Worm (Caenorhabditis elegans): ENCODE measurements around the gene F16G10.10.

The F16G10.10 gene

DNA sequence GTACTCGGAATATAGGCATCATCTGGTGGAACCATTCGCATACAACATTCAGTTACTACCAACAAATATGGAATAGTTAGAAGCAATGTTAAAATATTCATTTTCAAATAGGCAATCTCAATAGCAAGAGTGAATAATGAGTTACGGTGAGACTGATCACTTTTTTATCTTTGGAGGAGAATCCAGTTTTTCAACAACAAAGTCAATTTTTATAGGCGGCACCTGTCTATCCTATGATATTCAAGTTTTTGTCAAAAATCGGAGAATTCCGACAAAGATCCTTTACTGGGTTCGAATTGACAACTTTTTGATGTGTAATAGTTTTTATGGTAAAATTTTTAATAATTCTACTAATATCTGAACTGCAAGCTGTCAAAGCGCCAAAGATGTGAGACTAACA is 3.0 kb upstream of the F16G10.10 start, which contains the start of gene F16G10.11:
Gene F16G10.11 (minus strand): TSS at position 101 of the 400 bp plus-strand sequence.
- no peak for TF ChIP-seq nhr-11 (tag; optimal IDR thresholded peaks at IDR 0.05)
- TF ChIP-seq ztf-11 (tag; optimal IDR thresholded peaks at IDR 0.05) = no peak
- no peak for TF ChIP-seq nhr-42 (GFP tag; IDR thresholded peaks at IDR 0.05)
- TF ChIP-seq unc-130 (GFP tag; optimal IDR thresholded peaks at IDR 0.05) = no peak
- TF ChIP-seq T20F7.1 (GFP tag; optimal IDR thresholded peaks at IDR 0.05) = no peak
- no peak for TF ChIP-seq ceh-20 (GFP tag; IDR thresholded peaks at IDR 0.05)
- no peak for TF ChIP-seq hmg-1.1 (GFP tag; IDR thresholded peaks at IDR 0.05)
- no peak for TF ChIP-seq daf-8 (GFP tag; IDR thresholded peaks at IDR 0.05)
- no peak for TF ChIP-seq zip-2 (tag; optimal IDR thresholded peaks at IDR 0.05)
- no peak for TF ChIP-seq cey-2 (tag; optimal IDR thresholded peaks at IDR 0.05; ENCODE audit: borderline replicate concordance, insufficient read depth)
- TF ChIP-seq Y75B8A.6 (GFP tag; IDR thresholded peaks at IDR 0.05) = no peak
- no peak for TF ChIP-seq zag-1 (tag; optimal IDR thresholded peaks at IDR 0.05)
- TF ChIP-seq D1046.2 (GFP tag; IDR thresholded peaks at IDR 0.05) = no peak
- no peak for TF ChIP-seq Y105C5A.15 (GFP tag; IDR thresholded peaks at IDR 0.05)
- no peak for TF ChIP-seq hlh-30 (tag; optimal IDR thresholded peaks at IDR 0.05; ENCODE audit: insufficient read depth)
- no peak for TF ChIP-seq mxl-2 (GFP tag; conservative IDR thresholded peaks at IDR 0.05)

DNA sequence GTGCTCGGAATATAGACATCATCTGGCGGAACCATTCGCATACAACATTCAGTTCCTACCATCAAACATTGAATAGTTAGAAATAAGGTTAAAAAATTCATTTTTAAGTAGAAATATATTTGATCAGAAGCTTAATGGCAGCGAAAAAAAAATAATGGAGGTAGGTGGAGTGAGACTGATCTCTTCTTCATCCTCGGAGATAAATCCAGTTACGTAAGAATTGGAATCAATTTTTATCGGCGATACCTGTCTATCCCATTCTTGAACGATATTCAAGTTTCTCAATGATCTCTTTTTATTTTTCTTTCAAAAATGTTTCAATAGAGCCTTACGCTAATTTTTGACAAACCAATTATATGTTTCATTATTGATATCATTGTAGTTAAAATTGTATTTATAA is 5.3 kb downstream of the F16G10.10 start, which contains the start of gene F16G10.9:
Gene F16G10.9 (minus strand): TSS at position 101 of the 400 bp plus-strand sequence.
- TF ChIP-seq ctbp-1 (GFP tag; IDR thresholded peaks at IDR 0.05) (no peak), mdl-1 (tag; optimal IDR thresholded peaks at IDR 0.05) (no peak), daf-19 (GFP tag; conservative IDR thresholded peaks at IDR 0.05) (no peak), zfp-3 (GFP tag; conservative IDR thresholded peaks at IDR 0.05) (no peak), arid-1 (GFP tag; conservative IDR thresholded peaks at IDR 0.05) (no peak), nhr-76 (tag; optimal IDR thresholded peaks at IDR 0.05) (no peak), T26A8.4 (GFP tag; IDR thresholded peaks at IDR 0.05) (no peak), gei-8 (GFP tag; optimal IDR thresholded peaks at IDR 0.05) (no peak), lir-3 (tag; optimal IDR thresholded peaks at IDR 0.05) (no peak), nhr-25 (tag; optimal IDR thresholded peaks at IDR 0.05; ENCODE audit: borderline replicate concordance, insufficient read depth) (no peak), nhr-11 (tag; optimal IDR thresholded peaks at IDR 0.05) (no peak), lin-15B (tag; optimal IDR thresholded peaks at IDR 0.05) (no peak), F10B5.3 (tag; optimal IDR thresholded peaks at IDR 0.05) (no peak), Y75B8A.6 (GFP tag; IDR thresholded peaks at IDR 0.05) (no peak), fkh-10 (GFP tag; optimal IDR thresholded peaks at IDR 0.05) (no peak)

DNA sequence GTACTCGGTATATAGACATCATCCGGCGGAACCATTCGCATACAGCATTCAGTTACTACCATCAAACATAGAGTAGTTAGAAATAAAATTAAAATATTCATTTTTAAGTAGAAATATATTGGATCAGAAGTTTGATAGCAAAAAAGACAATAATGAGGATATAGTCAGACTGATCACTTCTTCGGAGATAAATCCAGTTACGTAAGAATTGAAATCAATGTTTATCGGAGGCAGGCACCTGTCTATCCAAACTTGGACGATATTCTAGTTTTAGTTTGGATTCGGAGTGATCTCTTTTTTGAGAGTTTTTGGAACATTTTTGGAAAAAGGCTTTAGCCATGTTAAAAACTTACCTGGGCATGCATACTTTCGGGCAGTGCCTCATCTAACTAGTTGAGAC is 7.5 kb downstream of the F16G10.10 start, which contains the start of gene F16G10.8:
Gene F16G10.8 (minus strand): TSS at position 101 of the 400 bp plus-strand sequence.
- TF ChIP-seq daf-16 (GFP tag; optimal IDR thresholded peaks at IDR 0.05) (no peak), daf-16 (tag; optimal IDR thresholded peaks at IDR 0.05) (no peak)

DNA sequence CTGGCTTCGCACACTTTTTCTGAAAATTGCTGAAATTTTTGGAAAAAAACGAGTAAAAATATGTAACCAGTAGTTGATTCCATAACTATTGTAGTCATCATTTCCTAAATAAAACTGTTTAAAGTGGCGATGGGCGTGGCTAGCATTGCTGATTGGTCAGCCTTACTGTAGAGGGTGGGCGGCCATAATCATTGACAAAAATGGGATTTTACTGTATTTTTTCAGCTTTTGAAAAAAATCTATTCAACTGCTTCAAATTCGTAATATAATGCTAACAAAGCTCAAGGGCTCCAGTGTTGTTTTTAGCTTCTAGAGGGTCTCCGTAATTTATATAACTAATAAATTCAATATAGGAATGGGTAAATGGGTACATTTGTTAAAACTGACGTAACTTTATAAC is 10.6 kb downstream of the F16G10.10 start, which contains the start of gene F16G10.7:
Gene F16G10.7 (minus strand): TSS at position 101 of the 400 bp plus-strand sequence.
- no peak for TF ChIP-seq mdl-1 (tag; optimal IDR thresholded peaks at IDR 0.05)
- no peak for TF ChIP-seq set-16 (GFP tag; IDR thresholded peaks at IDR 0.05)
- TF ChIP-seq nhr-102 (tag; optimal IDR thresholded peaks at IDR 0.05) = no peak
- no peak for TF ChIP-seq ztf-7 (tag; optimal IDR thresholded peaks at IDR 0.05)
- no peak for TF ChIP-seq nhr-42 (GFP tag; IDR thresholded peaks at IDR 0.05)
- no peak for TF ChIP-seq fkh-10 (GFP tag; optimal IDR thresholded peaks at IDR 0.05)
- TF ChIP-seq jun-1 (tag; optimal IDR thresholded peaks at IDR 0.05) = no peak
- TF ChIP-seq gei-8 (GFP tag; optimal IDR thresholded peaks at IDR 0.05) = no peak
- TF ChIP-seq lin-15B (tag; optimal IDR thresholded peaks at IDR 0.05) = no peak
- TF ChIP-seq nhr-48 (tag; optimal IDR thresholded peaks at IDR 0.05) = no peak
- no peak for TF ChIP-seq lin-39 (tag; optimal IDR thresholded peaks at IDR 0.05)
- TF ChIP-seq daf-16 (GFP tag; optimal IDR thresholded peaks at IDR 0.05) = no peak
- TF ChIP-seq daf-16 (tag; optimal IDR thresholded peaks at IDR 0.05) = no peak
- TF ChIP-seq egl-43 (GFP tag; IDR thresholded peaks at IDR 0.05) = no peak
- TF ChIP-seq ZK337.2 (GFP tag; IDR thresholded peaks at IDR 0.05) = no peak
